Fruit fly (Drosophila melanogaster) whole organism, pupa: Measurements from ENCODE around the gene GV1.

Experiments
- CG13204 ChIP-seq: fragments of 200-800 bp; sonication (Bioruptor generic); optimal IDR thresholded peaks from 2 replicates; lab custom pipeline; 2018; ENCODE audit warnings: missing biosample characterization, mild to moderate bottlenecking, missing genetic modification characterization, moderate library complexity
- CG15710 ChIP-seq: fragments of 200-800 bp; sonication (Bioruptor generic); optimal IDR thresholded peaks from 2 replicates; lab custom pipeline; 2018; ENCODE audit warnings: missing biosample characterization, mild to moderate bottlenecking, missing genetic modification characterization, moderate library complexity
- CG17806 ChIP-seq: fragments of 200-800 bp; sonication (Bioruptor generic); optimal IDR thresholded peaks from 2 replicates; lab custom pipeline; 2018; ENCODE audit warnings: missing biosample characterization, mild to moderate bottlenecking, missing genetic modification characterization, moderate library complexity
- CG34367 ChIP-seq: fragments of 200-800 bp; sonication (Bioruptor generic); optimal IDR thresholded peaks from 2 replicates; lab custom pipeline; 2018; ENCODE audit warnings: missing biosample characterization, mild to moderate bottlenecking, missing genetic modification characterization
- CG4496 ChIP-seq: fragments of 200-800 bp; sonication (Bioruptor generic); IDR thresholded peaks from 3 replicates; pipeline ENCODE4 v1.3.6; 2022; ENCODE audit warnings: missing biosample characterization, missing genetic modification characterization
- CG8159 ChIP-seq: fragments of 200-800 bp; sonication (Bioruptor generic); optimal IDR thresholded peaks from 3 replicates; lab custom pipeline; 2018; ENCODE audit warnings: missing biosample characterization, mild to moderate bottlenecking, missing genetic modification characterization, moderate library complexity
- D1 ChIP-seq: fragments of 200-800 bp; sonication (Bioruptor generic); optimal IDR thresholded peaks from 2 replicates; lab custom pipeline; 2018; ENCODE audit warnings: missing biosample characterization, mild to moderate bottlenecking, missing genetic modification characterization, moderate library complexity
- EcR ChIP-seq: fragments of 200-800 bp; sonication (Bioruptor generic); optimal IDR thresholded peaks from 3 replicates; lab custom pipeline; 2019; ENCODE audit warnings: missing biosample characterization, missing genetic modification characterization, mild to moderate bottlenecking, moderate library complexity, missing genetic modification reagents
- Pif1B ChIP-seq: fragments of 200-800 bp; sonication (Bioruptor generic); optimal IDR thresholded peaks from 3 replicates; lab custom pipeline; 2016; ENCODE audit warnings: missing biosample characterization, missing genetic modification characterization
- Snoo ChIP-seq: fragments of 200-800 bp; sonication (Bioruptor generic); optimal IDR thresholded peaks from 3 replicates; lab custom pipeline; 2017; ENCODE audit warnings: missing biosample characterization, mild to moderate bottlenecking, missing genetic modification characterization, inconsistent platforms
- gl ChIP-seq: fragments of 200-800 bp; sonication (Bioruptor generic); optimal IDR thresholded peaks from 2 replicates; lab custom pipeline; 2018; ENCODE audit warnings: missing biosample characterization, mild to moderate bottlenecking, missing genetic modification characterization
- rn ChIP-seq: fragments of 200-800 bp; sonication (Bioruptor generic); IDR thresholded peaks from 2 replicates; pipeline ENCODE4 v1.3.6; 2022; ENCODE audit warnings: missing biosample characterization, missing genetic modification characterization

dm6 chr3L:1853277-1853676 is 42.9 kb downstream of the GV1 start:
- no peak for TF ChIP-seq CG15710 (tag; lab: Kevin White, UChicago)
- no peak for TF ChIP-seq Snoo
- TF ChIP-seq CG17806 = no peak
- TF ChIP-seq D1 (tag; lab: Kevin White, UChicago) = no peak
- no peak for TF ChIP-seq rn (GFP tag; lab: Robert Waterston, UW)
- TF ChIP-seq EcR (GFP tag; lab: Kevin White, UChicago) = peak; percentile 25
- TF ChIP-seq CG13204 (GFP tag; lab: Kevin White, UChicago) = no peak
- TF ChIP-seq gl (tag; lab: Kevin White, UChicago) = no peak
- no peak for TF ChIP-seq CG8159 (tag; lab: Kevin White, UChicago)
- no peak for TF ChIP-seq CG34367 (tag; lab: Kevin White, UChicago)
- no peak for TF ChIP-seq Pif1B
- TF ChIP-seq CG4496 (GFP tag; lab: Robert Waterston, UW) = no peak
